Fruit fly (Drosophila melanogaster) whole organism: Measurements from ENCODE around the gene asl.

ENCODE experiments used
- CG8478 ChIP-seq: fragments of >200 bp; optimal IDR thresholded peaks from 2 replicates; lab custom pipeline; 2018; ENCODE audit warnings: inconsistent platforms
- Dll ChIP-seq: fragments of >200 bp; optimal IDR thresholded peaks from 2 replicates; lab custom pipeline; 2017
- EcR ChIP-seq, 2 experiments: fragments of >200 bp; optimal IDR thresholded peaks; 2 replicates each; lab custom pipeline; 2017; ENCODE audit warnings: missing biosample characterization in 2 of 2, missing genetic modification characterization in 2 of 2, missing genetic modification reagents in 2 of 2
- pan ChIP-seq: fragments of >200 bp; optimal IDR thresholded peaks from 2 replicates; lab custom pipeline; 2017
- psq ChIP-seq: fragments of >200 bp; optimal IDR thresholded peaks from 2 replicates; lab custom pipeline; 2017
- usp ChIP-seq: fragments of >200 bp; optimal IDR thresholded peaks from 2 replicates; lab custom pipeline; 2017; ENCODE audit warnings: missing biosample characterization, missing genetic modification characterization, mixed read lengths

DNA sequence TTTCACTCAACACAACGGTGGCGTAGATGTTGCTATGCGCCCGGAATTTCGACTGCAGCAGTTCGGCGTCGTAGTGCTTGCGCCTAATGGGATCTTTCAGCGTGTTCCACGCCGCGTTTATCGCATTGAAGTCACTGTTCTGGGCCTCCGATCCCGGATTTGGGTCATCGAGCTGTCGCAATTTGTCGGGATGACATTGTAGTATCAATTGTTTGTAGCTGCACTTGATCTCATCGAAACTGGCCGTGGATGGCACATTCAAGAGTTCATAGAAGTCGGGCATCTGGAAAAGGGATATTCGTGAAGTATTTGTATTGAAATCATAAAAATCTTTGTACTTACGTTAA is 16.0 kb upstream of the asl start:
- TF ChIP-seq CG8478 (lab: Kevin White, UChicago) (no peak), pan (lab: Kevin White, UChicago) (no peak), EcR (GFP tag; optimal IDR thresholded peaks at IDR 0.05; lab: Kevin White, UChicago) (no peak), usp (GFP tag; lab: Kevin White, UChicago) (no peak), psq (lab: Kevin White, UChicago) (no peak), Dll (no peak)
